Worm (Caenorhabditis elegans) whole organism, L3 larva: ENCODE results near the gene F14D7.2.

Experiments
- aly-2 ChIP-seq: fragments of 150-350 bp; optimal IDR thresholded peaks from 2 replicates; lab custom pipeline; 2014; ENCODE audit warnings: missing biosample characterization, missing genetic modification characterization
- ama-1 ChIP-seq: fragments of 150-350 bp; optimal IDR thresholded peaks from 2 replicates; lab custom pipeline; 2018
- ceh-82 ChIP-seq: fragments of 150-350 bp; optimal IDR thresholded peaks from 2 replicates; lab custom pipeline; 2014; ENCODE audit warnings: missing biosample characterization, missing genetic modification characterization
- elt-1 ChIP-seq: fragments of 150-350 bp; optimal IDR thresholded peaks from 2 replicates; lab custom pipeline; 2014; ENCODE audit warnings: missing biosample characterization, missing genetic modification characterization
- eor-1 ChIP-seq, 2 experiments: fragments of 150-350 bp; optimal IDR thresholded peaks; 2 replicates each; lab custom pipeline; 2014 to 2018; ENCODE audit warnings: missing biosample characterization in 2 of 2, missing genetic modification characterization in 2 of 2
- lsy-12 ChIP-seq: sonication (generic microtip); optimal IDR thresholded peaks from 2 replicates; lab custom pipeline; 2016; ENCODE audit warnings: mild to moderate bottlenecking, missing genetic modification characterization, missing compliant biosample characterization
- mdl-1 ChIP-seq: fragments of 150-350 bp; optimal IDR thresholded peaks from 2 replicates; lab custom pipeline; 2014; ENCODE audit warnings: missing biosample characterization, missing genetic modification characterization
- mml-1 ChIP-seq: fragments of 150-350 bp; sonication (generic microtip); optimal IDR thresholded peaks from 3 replicates; lab custom pipeline; 2014; ENCODE audit warnings: missing biosample characterization, missing genetic modification characterization
- nfya-1 ChIP-seq: sonication (generic microtip); optimal IDR thresholded peaks from 2 replicates; lab custom pipeline; 2017; ENCODE audit warnings: missing genetic modification characterization, mild to moderate bottlenecking, missing compliant biosample characterization, antibody characterized with exemption, moderate library complexity; ENCODE audit not compliant: insufficient read depth
- nhr-23 ChIP-seq: fragments of 150-350 bp; optimal IDR thresholded peaks from 2 replicates; lab custom pipeline; 2014; ENCODE audit warnings: missing biosample characterization, missing genetic modification reagents, missing genetic modification characterization
- nhr-43 ChIP-seq: sonication (generic microtip); optimal IDR thresholded peaks from 2 replicates; lab custom pipeline; 2016; ENCODE audit warnings: mild to moderate bottlenecking, missing genetic modification characterization, missing compliant biosample characterization; ENCODE audit not compliant: poor library complexity, severe bottlenecking
- nhr-76 ChIP-seq: fragments of 150-350 bp; sonication (generic microtip); optimal IDR thresholded peaks from 5 replicates; lab custom pipeline; 2014; ENCODE audit warnings: missing biosample characterization, missing genetic modification characterization
- nhr-77 ChIP-seq: fragments of 150-350 bp; optimal IDR thresholded peaks from 2 replicates; lab custom pipeline; 2014; ENCODE audit warnings: missing biosample characterization, missing genetic modification characterization
- sea-2 ChIP-seq: fragments of 150-350 bp; sonication (generic microtip); optimal IDR thresholded peaks from 4 replicates; lab custom pipeline; 2014; ENCODE audit warnings: missing biosample characterization, missing genetic modification reagents, missing genetic modification characterization
- tbx-2 ChIP-seq: sonication (generic microtip); optimal IDR thresholded peaks from 2 replicates; lab custom pipeline; 2016; ENCODE audit warnings: mild to moderate bottlenecking, missing genetic modification characterization, missing compliant biosample characterization
- unc-62 ChIP-seq: fragments of 150-350 bp; sonication (generic microtip); optimal IDR thresholded peaks from 4 replicates; lab custom pipeline; 2014; ENCODE audit warnings: missing biosample characterization, missing genetic modification reagents, missing genetic modification characterization
- ztf-11 ChIP-seq: fragments of 150-350 bp; optimal IDR thresholded peaks from 2 replicates; lab custom pipeline; 2014; ENCODE audit warnings: missing biosample characterization, missing genetic modification characterization
- ztf-4 ChIP-seq: fragments of 150-350 bp; optimal IDR thresholded peaks from 2 replicates; lab custom pipeline; 2014; ENCODE audit warnings: missing biosample characterization, missing genetic modification characterization

F14D7.2 gene

DNA sequence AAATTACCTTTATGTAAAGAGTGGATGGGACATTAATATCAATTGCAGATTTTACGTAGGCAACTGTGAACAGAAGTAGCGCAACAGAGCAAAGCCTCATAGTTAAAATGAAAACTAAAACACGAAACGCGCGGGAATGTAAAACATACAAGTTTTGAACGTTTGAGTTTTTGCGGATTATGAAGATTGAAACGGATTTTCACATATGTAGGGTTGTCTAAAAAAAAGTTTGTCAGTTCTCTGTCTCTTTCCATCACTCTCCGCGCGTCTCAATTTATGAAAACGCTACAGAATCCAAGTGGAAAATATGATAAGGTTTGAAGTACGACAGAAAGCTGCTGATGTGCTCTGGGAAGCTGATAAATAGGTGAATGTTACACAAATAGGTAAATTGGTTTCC lies 46.8 kb downstream of the F14D7.2 start, which contains the start of gene K02E11.3:
TSS of gene K02E11.3 (minus strand) at position 101 of the 400 bp plus-strand sequence.
- no peak for TF ChIP-seq nfya-1
- no peak for TF ChIP-seq ceh-82 (tag; lab: Kevin White, UChicago)
- TF ChIP-seq elt-1: no peak
- no peak for TF ChIP-seq lsy-12 (tag; lab: Kevin White, UChicago)
- no peak for TF ChIP-seq mdl-1 (tag; lab: Kevin White, UChicago)
- TF ChIP-seq unc-62 (GFP tag; lab: Kevin White, UChicago): no peak
- no peak for TF ChIP-seq nhr-23 (tag; lab: Kevin White, UChicago)
- TF ChIP-seq aly-2 (tag; lab: Kevin White, UChicago): no peak
- TF ChIP-seq ztf-4 (tag; lab: Kevin White, UChicago): no peak
- no peak for TF ChIP-seq ztf-11 (tag; lab: Kevin White, UChicago)
- no peak for TF ChIP-seq nhr-43
- TF ChIP-seq nhr-76 (tag; lab: Kevin White, UChicago): no peak
- no peak for TF ChIP-seq mml-1 (tag; lab: Kevin White, UChicago)
- TF ChIP-seq ama-1 (lab: Kevin White, UChicago): no peak
- no peak for TF ChIP-seq nhr-77 (tag; lab: Kevin White, UChicago)
- TF ChIP-seq eor-1 (tag; optimal IDR thresholded peaks at IDR 0.05; lab: Kevin White, UChicago): no peak
- no peak for TF ChIP-seq tbx-2 (tag; lab: Kevin White, UChicago)

DNA sequence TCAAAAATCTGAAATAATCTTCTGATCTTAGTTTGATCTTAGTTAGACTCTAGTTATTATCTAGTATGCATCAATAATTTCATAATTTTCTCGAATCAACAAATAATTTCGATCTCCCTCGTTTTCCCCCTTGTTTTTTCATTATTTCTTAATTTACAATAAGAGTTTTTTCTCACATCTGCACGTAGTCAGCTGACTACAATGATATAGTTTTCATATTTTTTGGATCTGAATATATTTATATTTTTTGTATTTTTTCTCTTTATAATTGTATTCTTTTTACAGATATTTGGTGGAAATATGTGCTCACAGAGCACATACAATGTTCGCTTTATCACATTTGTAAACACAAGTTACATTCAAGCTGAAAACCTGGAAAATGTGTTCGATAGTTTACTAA lies 49.6 kb downstream of the F14D7.2 start, which contains the start of gene sre-7:
TSS of gene sre-7 (plus strand) at position 301 of the 400 bp plus-strand sequence.
- TF ChIP-seq sea-2 (GFP tag; lab: Kevin White, UChicago): no peak
